Worm (Caenorhabditis elegans): ENCODE data around the gene pqbp-1.1.

ce11 chrIV:282008-282407 lies 20.5 kb upstream of the pqbp-1.1 start:
- TF ChIP-seq dao-5 (tag; optimal IDR thresholded peaks at IDR 0.05), result no peak
- TF ChIP-seq him-1 (tag; optimal IDR thresholded peaks at IDR 0.05), result no peak

All from whole organism, L4/young adult.